Fruit fly (Drosophila melanogaster) whole organism, pupa: ENCODE results near the gene CG3277.

Experiments
- CG10348 ChIP-seq: fragments of 200-800 bp; sonication (Bioruptor generic); IDR thresholded peaks from 2 replicates; pipeline ENCODE4 v1.3.6; 2022; ENCODE audit warnings: missing biosample characterization, missing genetic modification characterization
- CG13204 ChIP-seq: fragments of 200-800 bp; sonication (Bioruptor generic); optimal IDR thresholded peaks from 2 replicates; lab custom pipeline; 2018; ENCODE audit warnings: missing biosample characterization, mild to moderate bottlenecking, missing genetic modification characterization, moderate library complexity
- CG14655 ChIP-seq: fragments of 200-800 bp; sonication (Bioruptor generic); optimal IDR thresholded peaks from 3 replicates; lab custom pipeline; 2017; ENCODE audit warnings: mild to moderate bottlenecking, missing biosample characterization, missing genetic modification reagents, missing genetic modification characterization
- CG17806 ChIP-seq: fragments of 200-800 bp; sonication (Bioruptor generic); optimal IDR thresholded peaks from 2 replicates; lab custom pipeline; 2018; ENCODE audit warnings: missing biosample characterization, mild to moderate bottlenecking, missing genetic modification characterization, moderate library complexity
- CG32121 ChIP-seq: fragments of 200-800 bp; sonication (Bioruptor generic); IDR thresholded peaks from 2 replicates; pipeline ENCODE4 v1.3.6; 2022; ENCODE audit warnings: missing biosample characterization, missing genetic modification characterization
- CG34367 ChIP-seq: fragments of 200-800 bp; sonication (Bioruptor generic); optimal IDR thresholded peaks from 2 replicates; lab custom pipeline; 2018; ENCODE audit warnings: missing biosample characterization, mild to moderate bottlenecking, missing genetic modification characterization
- D1 ChIP-seq: fragments of 200-800 bp; sonication (Bioruptor generic); optimal IDR thresholded peaks from 2 replicates; lab custom pipeline; 2018; ENCODE audit warnings: missing biosample characterization, mild to moderate bottlenecking, missing genetic modification characterization, moderate library complexity
- EcR ChIP-seq: fragments of 200-800 bp; sonication (Bioruptor generic); optimal IDR thresholded peaks from 3 replicates; lab custom pipeline; 2019; ENCODE audit warnings: missing biosample characterization, missing genetic modification characterization, mild to moderate bottlenecking, moderate library complexity, missing genetic modification reagents
- Ets98B ChIP-seq: fragments of 200-800 bp; sonication (Bioruptor generic); IDR thresholded peaks from 2 replicates; pipeline ENCODE4 v1.3.6; 2022; ENCODE audit warnings: missing biosample characterization, missing genetic modification characterization
- Pif1A ChIP-seq: fragments of 200-800 bp; sonication (Bioruptor generic); optimal IDR thresholded peaks from 3 replicates; lab custom pipeline; 2016; ENCODE audit warnings: missing biosample characterization, missing genetic modification characterization
- fd96Ca ChIP-seq: fragments of 200-800 bp; sonication (Bioruptor generic); IDR thresholded peaks from 3 replicates; pipeline ENCODE4 v1.3.6; 2022; ENCODE audit warnings: missing biosample characterization, missing genetic modification characterization
- gl ChIP-seq: fragments of 200-800 bp; sonication (Bioruptor generic); optimal IDR thresholded peaks from 2 replicates; lab custom pipeline; 2018; ENCODE audit warnings: missing biosample characterization, mild to moderate bottlenecking, missing genetic modification characterization
- rn ChIP-seq: fragments of 200-800 bp; sonication (Bioruptor generic); IDR thresholded peaks from 2 replicates; pipeline ENCODE4 v1.3.6; 2022; ENCODE audit warnings: missing biosample characterization, missing genetic modification characterization

dm6 chr2L:3339420-3339819, 35.5 kb downstream of the CG3277 start:
- TF ChIP-seq CG14655 (GFP tag; lab: Kevin White, UChicago) (no peak), rn (GFP tag; lab: Robert Waterston, UW) (0 out of 2 replicates have a peak, but pooled peaks have one; percentile 9), CG17806 (tag; lab: Kevin White, UChicago) (no peak), CG13204 (GFP tag; lab: Kevin White, UChicago) (peak; percentile 91), Ets98B (GFP tag; lab: Robert Waterston, UW) (peak; percentile 8), gl (no peak), fd96Ca (GFP tag; lab: Robert Waterston, UW) (peak; percentile 57; the same call in 1 of the 3 replicates), CG34367 (tag; lab: Kevin White, UChicago) (no peak), EcR (GFP tag; lab: Kevin White, UChicago) (peak; percentile 99), CG32121 (GFP tag; lab: Robert Waterston, UW) (peak; percentile 63; the same call in 1 of the 2 replicates), CG10348 (GFP tag; lab: Robert Waterston, UW) (no peak), Pif1A (GFP tag; lab: Kevin White, UChicago) (no peak), D1 (tag; lab: Kevin White, UChicago) (no peak)
